Worm (Caenorhabditis elegans) whole organism, L2 larva: Measurements from ENCODE around the gene pqn-65.

Experiments
- C34F6.9 ChIP-seq: fragments of 150-350 bp; optimal IDR thresholded peaks from 2 replicates; lab custom pipeline; 2014; ENCODE audit warnings: missing biosample characterization, missing genetic modification characterization
- R02D3.7 ChIP-seq: fragments of 150-350 bp; optimal IDR thresholded peaks from 2 replicates; lab custom pipeline; 2014; ENCODE audit warnings: missing biosample characterization, missing genetic modification characterization
- ZK546.5 ChIP-seq: sonication (generic microtip); optimal IDR thresholded peaks from 2 replicates; lab custom pipeline; 2017; ENCODE audit warnings: missing biosample characterization, missing genetic modification characterization
- alr-1 ChIP-seq: fragments of 150-350 bp; optimal IDR thresholded peaks from 2 replicates; lab custom pipeline; 2014; ENCODE audit warnings: missing biosample characterization, missing genetic modification characterization
- aly-2 ChIP-seq: fragments of 150-350 bp; optimal IDR thresholded peaks from 2 replicates; lab custom pipeline; 2014; ENCODE audit warnings: missing biosample characterization, missing genetic modification characterization
- ama-1 ChIP-seq: fragments of 150-350 bp; optimal IDR thresholded peaks from 2 replicates; lab custom pipeline; 2018; ENCODE audit warnings: inconsistent platforms
- blmp-1 ChIP-seq: sonication (generic microtip); optimal IDR thresholded peaks from 2 replicates; lab custom pipeline; 2017; ENCODE audit warnings: missing genetic modification characterization, mild to moderate bottlenecking, missing compliant biosample characterization, antibody characterized with exemption, moderate library complexity; ENCODE audit not compliant: insufficient read depth
- ceh-16 ChIP-seq: fragments of 150-350 bp; optimal IDR thresholded peaks from 2 replicates; lab custom pipeline; 2014; ENCODE audit warnings: missing biosample characterization, missing genetic modification characterization
- crh-2 ChIP-seq: sonication (generic microtip); optimal IDR thresholded peaks from 2 replicates; lab custom pipeline; 2017; ENCODE audit warnings: missing biosample characterization, missing genetic modification characterization
- dmd-4 ChIP-seq: sonication (generic microtip); optimal IDR thresholded peaks from 2 replicates; lab custom pipeline; 2017; ENCODE audit warnings: missing biosample characterization, missing genetic modification characterization
- fos-1 ChIP-seq: fragments of 150-350 bp; optimal IDR thresholded peaks from 2 replicates; lab custom pipeline; 2014; ENCODE audit warnings: missing biosample characterization, missing genetic modification characterization
- gmeb-1 ChIP-seq: fragments of 150-350 bp; optimal IDR thresholded peaks from 2 replicates; lab custom pipeline; 2014; ENCODE audit warnings: missing biosample characterization, missing genetic modification characterization
- lin-11 ChIP-seq: fragments of 150-350 bp; sonication (generic microtip); optimal IDR thresholded peaks from 2 replicates; lab custom pipeline; 2014; ENCODE audit warnings: missing biosample characterization, missing genetic modification characterization, inconsistent platforms, mixed read lengths
- lin-13 ChIP-seq: fragments of 150-350 bp; optimal IDR thresholded peaks from 2 replicates; lab custom pipeline; 2014; ENCODE audit warnings: missing biosample characterization, missing genetic modification reagents, missing genetic modification characterization
- lin-39 ChIP-seq: fragments of 150-350 bp; optimal IDR thresholded peaks from 2 replicates; lab custom pipeline; 2014; ENCODE audit warnings: missing biosample characterization, missing genetic modification reagents, missing genetic modification characterization
- lsy-2 ChIP-seq, 2 experiments: fragments of 150-350 bp in 1 of 2; sonication (generic microtip) in 1 of 2; optimal IDR thresholded peaks; 2 replicates each; lab custom pipeline; 2014 to 2017; ENCODE audit warnings: missing biosample characterization in 2 of 2, missing genetic modification characterization in 2 of 2
- mbf-1 ChIP-seq: sonication (generic microtip); optimal IDR thresholded peaks from 2 replicates; lab custom pipeline; 2017; ENCODE audit warnings: missing biosample characterization, missing genetic modification characterization
- mdl-1 ChIP-seq, 2 experiments: fragments of 150-350 bp in 1 of 2; sonication (generic microtip) in 1 of 2; optimal IDR thresholded peaks; 2 replicates each; lab custom pipeline; 2017; ENCODE audit warnings: missing biosample characterization in 2 of 2, missing genetic modification characterization in 2 of 2
- nhr-10 ChIP-seq: sonication (generic microtip); optimal IDR thresholded peaks from 2 replicates; lab custom pipeline; 2017; ENCODE audit warnings: missing biosample characterization, missing genetic modification characterization
- nhr-129 ChIP-seq: fragments of 150-350 bp; optimal IDR thresholded peaks from 2 replicates; lab custom pipeline; 2014; ENCODE audit warnings: missing biosample characterization, missing genetic modification characterization
- nhr-21 ChIP-seq: fragments of 150-350 bp; optimal IDR thresholded peaks from 2 replicates; lab custom pipeline; 2014; ENCODE audit warnings: missing biosample characterization, missing genetic modification characterization
- nhr-23 ChIP-seq: fragments of 150-350 bp; optimal IDR thresholded peaks from 2 replicates; lab custom pipeline; 2014; ENCODE audit warnings: missing biosample characterization, missing genetic modification reagents, missing genetic modification characterization
- nhr-237 ChIP-seq: fragments of 150-350 bp; optimal IDR thresholded peaks from 2 replicates; lab custom pipeline; 2014; ENCODE audit warnings: missing biosample characterization, missing genetic modification characterization
- nhr-25 ChIP-seq: fragments of 150-350 bp; sonication (generic microtip); optimal IDR thresholded peaks from 3 replicates; lab custom pipeline; 2014; ENCODE audit warnings: missing biosample characterization, missing genetic modification characterization
- nhr-6 ChIP-seq: fragments of 150-350 bp; optimal IDR thresholded peaks from 2 replicates; lab custom pipeline; 2014; ENCODE audit warnings: missing biosample characterization, missing genetic modification characterization
- nhr-77 ChIP-seq: fragments of 150-350 bp; optimal IDR thresholded peaks from 2 replicates; lab custom pipeline; 2014; ENCODE audit warnings: missing biosample characterization, missing genetic modification characterization
- peb-1 ChIP-seq: fragments of 150-350 bp; optimal IDR thresholded peaks from 2 replicates; lab custom pipeline; 2014; ENCODE audit warnings: missing biosample characterization, missing genetic modification characterization
- sem-4 ChIP-seq: fragments of 150-350 bp; optimal IDR thresholded peaks from 2 replicates; lab custom pipeline; 2014; ENCODE audit warnings: missing biosample characterization, missing genetic modification reagents, missing genetic modification characterization
- skn-1 ChIP-seq: sonication (generic microtip); optimal IDR thresholded peaks from 2 replicates; lab custom pipeline; 2017; ENCODE audit warnings: missing biosample characterization, missing genetic modification characterization
- sma-3 ChIP-seq: sonication (generic microtip); optimal IDR thresholded peaks from 2 replicates; lab custom pipeline; 2016; ENCODE audit warnings: missing genetic modification reagents, missing genetic modification characterization, missing compliant biosample characterization
- sma-9 ChIP-seq, 2 experiments: fragments of 150-350 bp in 1 of 2; sonication (generic microtip) in 1 of 2; optimal IDR thresholded peaks; 2 replicates each; lab custom pipeline; 2014 to 2016; ENCODE audit warnings: missing genetic modification characterization in 2 of 2, mild to moderate bottlenecking in 1 of 2, missing biosample characterization in 1 of 2, missing compliant biosample characterization in 1 of 2, missing genetic modification reagents in 1 of 2, moderate library complexity in 1 of 2
- snpc-4 ChIP-seq: fragments of 150-350 bp; optimal IDR thresholded peaks from 2 replicates; lab custom pipeline; 2014; ENCODE audit warnings: missing biosample characterization, missing genetic modification characterization
- unc-39 ChIP-seq: fragments of 150-350 bp; optimal IDR thresholded peaks from 2 replicates; lab custom pipeline; 2014; ENCODE audit warnings: missing biosample characterization, missing genetic modification characterization
- unc-55 ChIP-seq: fragments of 150-350 bp; sonication (generic microtip); optimal IDR thresholded peaks from 3 replicates; lab custom pipeline; 2014; ENCODE audit warnings: missing biosample characterization, missing genetic modification reagents, missing genetic modification characterization
- unc-62 ChIP-seq: fragments of 150-350 bp; optimal IDR thresholded peaks from 2 replicates; lab custom pipeline; 2014; ENCODE audit warnings: missing biosample characterization, missing genetic modification reagents, missing genetic modification characterization
- zag-1 ChIP-seq: fragments of 150-350 bp; optimal IDR thresholded peaks from 2 replicates; lab custom pipeline; 2014; ENCODE audit warnings: missing biosample characterization, missing genetic modification characterization
- ztf-1 ChIP-seq: fragments of 200-800 bp; sonication (Bioruptor generic); conservative IDR thresholded peaks from 2 replicates; pipeline ENCODE4 v1.3.6; 2022; ENCODE audit warnings: missing genetic modification characterization, missing compliant biosample characterization
- ztf-11 ChIP-seq: sonication (generic microtip); optimal IDR thresholded peaks from 2 replicates; lab custom pipeline; 2017; ENCODE audit warnings: missing biosample characterization, missing genetic modification characterization
- ztf-4 ChIP-seq: fragments of 150-350 bp; optimal IDR thresholded peaks from 2 replicates; lab custom pipeline; 2014; ENCODE audit warnings: missing biosample characterization, missing genetic modification characterization

Gene pqn-65

ce11 chrX:4619582-4619981 lies at the start of gene pqn-65:
TSS of gene pqn-65 (minus strand) at chrX:4619635.
- peak in 1 of 2 experiments; percentile 9 for TF ChIP-seq lsy-2 (tag; optimal IDR thresholded peaks at IDR 0.05; lab: Kevin White, UChicago)
- peak; percentile 76 for TF ChIP-seq nhr-129 (tag; lab: Kevin White, UChicago)
- peak; percentile 57 for TF ChIP-seq unc-55 (GFP tag; lab: Kevin White, UChicago)
- TF ChIP-seq nhr-21: no peak
- no peak for TF ChIP-seq zag-1 (tag; lab: Kevin White, UChicago)
- TF ChIP-seq nhr-77 (tag; lab: Kevin White, UChicago): no peak
- TF ChIP-seq C34F6.9 (tag; lab: Kevin White, UChicago): peak; percentile 28
- TF ChIP-seq sem-4 (tag; lab: Kevin White, UChicago): no peak

- TF ChIP-seq alr-1 (tag; lab: Kevin White, UChicago) (no peak), lin-11 (tag; lab: Kevin White, UChicago) (no peak), sem-4 (tag; lab: Kevin White, UChicago) (no peak), mbf-1 (tag; lab: Kevin White, UChicago) (no peak), unc-55 (GFP tag; lab: Kevin White, UChicago) (no peak), nhr-10 (tag; lab: Kevin White, UChicago) (no peak), ztf-11 (tag; lab: Kevin White, UChicago) (no peak), snpc-4 (tag; lab: Kevin White, UChicago) (no peak), R02D3.7 (tag; lab: Kevin White, UChicago) (no peak), sma-3 (no peak), lin-13 (no peak), peb-1 (tag; lab: Kevin White, UChicago) (no peak), fos-1 (tag; lab: Kevin White, UChicago) (no peak), nhr-25 (no peak), ama-1 (no peak), nhr-77 (tag; lab: Kevin White, UChicago) (no peak)
Measured at ce11 chrX:4667788-4668187, 48.4 kb upstream of the pqn-65 start, which contains the start of gene mfsd-12. TSS of gene mfsd-12 (plus strand) at chrX:4668088.

- TF ChIP-seq lsy-2 (tag; optimal IDR thresholded peaks at IDR 0.05; lab: Kevin White, UChicago) (no peak), dmd-4 (tag; lab: Kevin White, UChicago) (no peak), mdl-1 (tag; optimal IDR thresholded peaks at IDR 0.05; lab: Kevin White, UChicago) (no peak), aly-2 (no peak), nhr-6 (tag; lab: Kevin White, UChicago) (no peak), nhr-237 (tag; lab: Kevin White, UChicago) (no peak), R02D3.7 (tag; lab: Kevin White, UChicago) (no peak), crh-2 (tag; lab: Kevin White, UChicago) (no peak), peb-1 (tag; lab: Kevin White, UChicago) (no peak)
Measured at ce11 chrX:4664649-4665048, 45.2 kb upstream of the pqn-65 start.

ce11 chrX:4662964-4663684 lies 43.7 kb upstream of the pqn-65 start:
- peak; percentile 74 for TF ChIP-seq blmp-1 (tag; lab: Kevin White, UChicago)
- TF ChIP-seq nhr-129 (tag; lab: Kevin White, UChicago): peak; percentile 0
- no peak for TF ChIP-seq unc-39 (tag; lab: Kevin White, UChicago)
- peak; percentile 11 for TF ChIP-seq fos-1 (tag; lab: Kevin White, UChicago)
- peak; percentile 75 for TF ChIP-seq sma-9 (GFP tag; optimal IDR thresholded peaks at IDR 0.05; lab: Kevin White, UChicago)
- TF ChIP-seq sma-9 (tag; optimal IDR thresholded peaks at IDR 0.05; lab: Kevin White, UChicago): no peak
- TF ChIP-seq unc-55 (GFP tag; lab: Kevin White, UChicago): peak; percentile 1
- TF ChIP-seq ZK546.5 (tag; lab: Kevin White, UChicago): no peak

- TF ChIP-seq alr-1 (tag; lab: Kevin White, UChicago) (no peak), blmp-1 (tag; lab: Kevin White, UChicago) (peak; percentile 85), sma-9 (GFP tag; optimal IDR thresholded peaks at IDR 0.05; lab: Kevin White, UChicago) (peak; percentile 36), sma-9 (tag; optimal IDR thresholded peaks at IDR 0.05; lab: Kevin White, UChicago) (no peak), ceh-16 (no peak), snpc-4 (tag; lab: Kevin White, UChicago) (no peak), nhr-237 (tag; lab: Kevin White, UChicago) (no peak), ztf-4 (peak; percentile 41), lin-13 (no peak), nhr-23 (tag; lab: Kevin White, UChicago) (no peak), unc-55 (GFP tag; lab: Kevin White, UChicago) (peak; percentile 53), unc-62 (GFP tag; lab: Kevin White, UChicago) (no peak), fos-1 (tag; lab: Kevin White, UChicago) (peak; percentile 72), crh-2 (tag; lab: Kevin White, UChicago) (peak; percentile 72), ZK546.5 (tag; lab: Kevin White, UChicago) (no peak), ztf-11 (tag; lab: Kevin White, UChicago) (no peak), lin-11 (tag; lab: Kevin White, UChicago) (no peak), ztf-1 (GFP tag; lab: Robert Waterston, UW) (no peak), gmeb-1 (tag; lab: Kevin White, UChicago) (peak; percentile 3), sem-4 (tag; lab: Kevin White, UChicago) (peak; percentile 11), unc-39 (tag; lab: Kevin White, UChicago) (no peak), lin-39 (no peak), lsy-2 (tag; optimal IDR thresholded peaks at IDR 0.05; lab: Kevin White, UChicago) (peak; percentile 11 to 39), skn-1 (tag; lab: Kevin White, UChicago) (no peak), nhr-25 (peak; percentile 84), ama-1 (peak; percentile 13)
Measured at ce11 chrX:4662293-4662825, 42.9 kb upstream of the pqn-65 start.
